Worm (Caenorhabditis elegans): ENCODE data around the gene lips-5.

The lips-5 gene

ce11 chrIV:11803044-11803443 is 29.5 kb upstream of the lips-5 start, which contains the start of gene H01G02.4:
H01G02.4 (minus strand) TSS chrIV:11803144.
- no peak for TF ChIP-seq flh-1 (GFP tag; optimal IDR thresholded peaks at IDR 0.05)
- no peak for TF ChIP-seq pha-4 (tag; optimal IDR thresholded peaks at IDR 0.05)
- TF ChIP-seq ceh-83 (GFP tag; optimal IDR thresholded peaks at IDR 0.05) = no peak
- no peak for TF ChIP-seq ham-2 (GFP tag; optimal IDR thresholded peaks at IDR 0.05)
- no peak for TF ChIP-seq unc-39 (tag; optimal IDR thresholded peaks at IDR 0.05)
- no peak for TF ChIP-seq mab-5 (tag; optimal IDR thresholded peaks at IDR 0.05)
- no peak for TF ChIP-seq bed-3 (GFP tag; optimal IDR thresholded peaks at IDR 0.05)
- TF ChIP-seq ceh-39 (tag; optimal IDR thresholded peaks at IDR 0.05) = no peak
- no peak for TF ChIP-seq cnd-1 (tag; optimal IDR thresholded peaks at IDR 0.05)
- TF ChIP-seq ceh-43 (GFP tag; optimal IDR thresholded peaks at IDR 0.05) = no peak
- TF ChIP-seq tbx-8 (GFP tag; optimal IDR thresholded peaks at IDR 0.05) = no peak
- no peak for TF ChIP-seq zip-8 (tag; optimal IDR thresholded peaks at IDR 0.05)

DNA sequence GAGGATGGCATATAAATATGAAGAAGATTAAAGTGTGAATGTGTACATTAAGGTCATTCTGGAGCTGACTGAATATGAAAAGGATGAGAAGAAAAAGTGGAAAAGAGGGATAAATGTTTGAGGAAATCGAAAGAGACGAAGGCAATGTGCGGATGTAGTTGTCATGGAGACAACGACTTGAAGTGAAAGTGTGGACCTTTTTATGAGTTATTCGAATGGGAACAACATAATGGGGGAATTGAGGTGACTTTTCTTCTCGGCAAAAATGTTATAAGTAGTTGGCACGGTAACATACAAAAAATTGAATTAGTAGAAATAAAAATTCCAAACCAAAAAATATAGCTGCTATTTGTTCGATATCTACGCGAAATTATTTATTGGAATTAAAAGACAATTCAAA is 27.5 kb upstream of the lips-5 start, which contains the start of gene dyf-18:
Gene dyf-18, minus strand, starts transcription at position 101 of the 400 bp plus-strand sequence.
- no peak for TF ChIP-seq nhr-76 (tag; optimal IDR thresholded peaks at IDR 0.05)
- TF ChIP-seq nhr-2 (tag; optimal IDR thresholded peaks at IDR 0.05) = no peak
- no peak for TF ChIP-seq unc-39 (tag; optimal IDR thresholded peaks at IDR 0.05)
- no peak for TF ChIP-seq lin-32 (GFP tag; optimal IDR thresholded peaks at IDR 0.05)
- no peak for TF ChIP-seq sptf-1 (tag; optimal IDR thresholded peaks at IDR 0.05)
- no peak for TF ChIP-seq ceh-83 (GFP tag; optimal IDR thresholded peaks at IDR 0.05)
- no peak for TF ChIP-seq nhr-237 (tag; optimal IDR thresholded peaks at IDR 0.05)
- TF ChIP-seq bed-3 (GFP tag; optimal IDR thresholded peaks at IDR 0.05) = no peak
- TF ChIP-seq mls-2 (tag; optimal IDR thresholded peaks at IDR 0.05) = no peak
- no peak for TF ChIP-seq snpc-4 (tag; optimal IDR thresholded peaks at IDR 0.05)
- TF ChIP-seq elt-1 (tag; optimal IDR thresholded peaks at IDR 0.05; ENCODE audit: borderline replicate concordance, insufficient read depth) = no peak
- no peak for TF ChIP-seq mep-1 (tag; optimal IDR thresholded peaks at IDR 0.05)
- no peak for TF ChIP-seq pha-4 (tag; optimal IDR thresholded peaks at IDR 0.05)
- TF ChIP-seq tbx-8 (GFP tag; optimal IDR thresholded peaks at IDR 0.05) = no peak
- no peak for TF ChIP-seq ces-1 (GFP tag; optimal IDR thresholded peaks at IDR 0.05)
- TF ChIP-seq blmp-1 (tag; optimal IDR thresholded peaks at IDR 0.05) = no peak
- TF ChIP-seq hlh-1 (tag; optimal IDR thresholded peaks at IDR 0.05) = no peak

- TF ChIP-seq unc-39 (tag; optimal IDR thresholded peaks at IDR 0.05) = no peak
- TF ChIP-seq ceh-43 (GFP tag; optimal IDR thresholded peaks at IDR 0.05) = no peak
- TF ChIP-seq unc-62 (GFP tag; optimal IDR thresholded peaks at IDR 0.05) = peak; percentile 58
Observed at ce11 chrIV:11799240-11799639, 25.7 kb upstream of the lips-5 start.

DNA sequence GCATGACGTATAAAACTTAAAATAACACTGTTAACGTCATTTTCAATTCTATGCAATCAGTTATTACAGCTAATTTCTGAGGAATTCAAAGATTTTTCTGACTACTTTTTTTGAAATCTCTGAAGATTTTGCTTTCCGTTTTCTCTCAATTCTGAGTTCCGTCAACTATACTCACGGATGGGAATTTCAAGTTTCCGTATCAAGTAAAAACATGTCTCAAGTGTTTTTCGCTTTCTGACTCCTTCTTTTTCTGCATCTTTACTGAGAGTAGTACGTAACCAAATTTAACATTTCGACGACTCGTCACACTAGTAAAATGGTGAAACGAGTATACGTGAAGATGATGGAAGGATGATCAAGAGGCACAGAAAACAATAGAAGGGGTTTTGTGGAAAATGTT is 23.3 kb upstream of the lips-5 start:
- TF ChIP-seq bed-3 (GFP tag; optimal IDR thresholded peaks at IDR 0.05) (no peak), ces-1 (GFP tag; optimal IDR thresholded peaks at IDR 0.05) (peak; percentile 60), cnd-1 (tag; optimal IDR thresholded peaks at IDR 0.05) (no peak), nhr-2 (tag; optimal IDR thresholded peaks at IDR 0.05) (no peak)

ce11 chrIV:11795964-11796363 is 22.4 kb upstream of the lips-5 start:
- TF ChIP-seq ces-1 (GFP tag; optimal IDR thresholded peaks at IDR 0.05) = no peak
- no peak for TF ChIP-seq sptf-1 (tag; optimal IDR thresholded peaks at IDR 0.05)
- TF ChIP-seq sem-2 (GFP tag; optimal IDR thresholded peaks at IDR 0.05) = no peak
- TF ChIP-seq elt-3 (tag; optimal IDR thresholded peaks at IDR 0.05) = no peak
- no peak for TF ChIP-seq unc-120 (tag; optimal IDR thresholded peaks at IDR 0.05; ENCODE audit: poor library complexity, severe bottlenecking)
- no peak for TF ChIP-seq cnd-1 (tag; optimal IDR thresholded peaks at IDR 0.05)
- no peak for TF ChIP-seq mab-5 (tag; optimal IDR thresholded peaks at IDR 0.05)
- TF ChIP-seq bed-3 (GFP tag; optimal IDR thresholded peaks at IDR 0.05) = no peak
- no peak for TF ChIP-seq ceh-39 (tag; optimal IDR thresholded peaks at IDR 0.05)
- no peak for TF ChIP-seq lin-32 (GFP tag; optimal IDR thresholded peaks at IDR 0.05)
- TF ChIP-seq ceh-83 (GFP tag; optimal IDR thresholded peaks at IDR 0.05) = no peak

DNA sequence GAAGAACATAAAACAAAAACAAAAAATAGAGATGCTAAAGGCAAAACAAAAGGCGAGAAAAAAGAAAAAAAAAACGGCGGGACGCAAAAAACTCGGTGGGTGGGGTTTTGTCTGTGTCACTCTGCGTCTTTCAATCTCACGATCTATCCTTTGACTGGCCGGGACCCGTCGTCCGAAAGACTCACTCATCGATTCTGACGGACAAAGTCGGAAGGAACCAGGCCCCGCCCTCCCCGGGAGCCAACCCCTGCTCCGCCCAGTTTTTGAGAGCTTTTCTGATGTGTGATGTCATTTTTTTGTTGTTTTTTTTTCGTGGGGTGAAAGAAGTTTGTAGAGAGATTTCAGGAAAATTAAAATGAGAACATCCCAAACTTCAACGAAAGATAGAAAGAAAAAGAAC is 19.6 kb upstream of the lips-5 start:
- TF ChIP-seq unc-120 (tag; optimal IDR thresholded peaks at IDR 0.05; ENCODE audit: poor library complexity, severe bottlenecking) = no peak
- no peak for TF ChIP-seq sem-2 (GFP tag; optimal IDR thresholded peaks at IDR 0.05)
- peak; percentile 73 for TF ChIP-seq ces-1 (GFP tag; optimal IDR thresholded peaks at IDR 0.05)
- TF ChIP-seq elt-3 (tag; optimal IDR thresholded peaks at IDR 0.05) = no peak
